Fruit fly (Drosophila melanogaster) whole organism, prepupa: ENCODE measurements around the gene CG9586.

Experiments
- Blimp-1 ChIP-seq: fragments of 200-800 bp; sonication (Bioruptor generic); optimal IDR thresholded peaks from 3 replicates; lab custom pipeline; 2017; ENCODE audit warnings: missing biosample characterization, missing genetic modification characterization, mild to moderate bottlenecking, moderate library complexity, missing genetic modification reagents
- CG10631 ChIP-seq: fragments of 200-800 bp; sonication (Bioruptor generic); optimal IDR thresholded peaks from 2 replicates; lab custom pipeline; 2016; ENCODE audit warnings: missing biosample characterization, missing genetic modification characterization
- CG10669 ChIP-seq: fragments of 200-800 bp; sonication (Bioruptor generic); optimal IDR thresholded peaks from 3 replicates; lab custom pipeline; 2018; ENCODE audit warnings: missing biosample characterization, mild to moderate bottlenecking, missing genetic modification characterization, moderate library complexity
- CG11294 ChIP-seq: fragments of 200-800 bp; sonication (Bioruptor generic); IDR thresholded peaks from 2 replicates; pipeline ENCODE4 v1.3.6; 2022; ENCODE audit warnings: missing biosample characterization, missing genetic modification characterization
- CG11762 ChIP-seq: fragments of 200-800 bp; sonication (Bioruptor generic); optimal IDR thresholded peaks from 3 replicates; lab custom pipeline; 2016; ENCODE audit warnings: missing biosample characterization, missing genetic modification characterization; ENCODE audit not compliant: insufficient read depth
- CG11902 ChIP-seq: fragments of 200-800 bp; sonication (Bioruptor generic); optimal IDR thresholded peaks from 3 replicates; lab custom pipeline; 2016; ENCODE audit warnings: missing biosample characterization, missing genetic modification characterization
- CG15336 ChIP-seq: fragments of 200-800 bp; sonication (Bioruptor generic); IDR thresholded peaks from 2 replicates; pipeline ENCODE4 v1.3.6; 2022; ENCODE audit warnings: missing biosample characterization, missing genetic modification characterization
- CG1621 ChIP-seq: fragments of 200-800 bp; sonication (Bioruptor generic); optimal IDR thresholded peaks from 3 replicates; lab custom pipeline; 2018; ENCODE audit warnings: missing biosample characterization, mild to moderate bottlenecking, missing genetic modification characterization
- CG16779 ChIP-seq: fragments of 200-800 bp; sonication (Bioruptor generic); optimal IDR thresholded peaks from 3 replicates; lab custom pipeline; 2017; ENCODE audit warnings: missing biosample characterization, mild to moderate bottlenecking, missing genetic modification characterization
- CG31627 ChIP-seq: fragments of 200-800 bp; sonication (Bioruptor generic); optimal IDR thresholded peaks from 3 replicates; lab custom pipeline; 2016; ENCODE audit warnings: missing biosample characterization, missing genetic modification characterization
- CG32006 ChIP-seq: fragments of 200-800 bp; sonication (Bioruptor generic); optimal IDR thresholded peaks from 3 replicates; lab custom pipeline; 2017; ENCODE audit warnings: missing biosample characterization, mild to moderate bottlenecking, missing genetic modification characterization
- CG34406 ChIP-seq: fragments of 200-800 bp; sonication (Bioruptor generic); optimal IDR thresholded peaks from 3 replicates; lab custom pipeline; 2016; ENCODE audit warnings: missing biosample characterization, missing genetic modification characterization
- CG3919 ChIP-seq: fragments of 200-800 bp; sonication (Bioruptor generic); optimal IDR thresholded peaks from 3 replicates; lab custom pipeline; 2016; ENCODE audit warnings: missing biosample characterization, missing genetic modification characterization
- CG4318 ChIP-seq: fragments of 200-800 bp; sonication (Bioruptor generic); optimal IDR thresholded peaks from 3 replicates; lab custom pipeline; 2017; ENCODE audit warnings: missing biosample characterization, mild to moderate bottlenecking, missing genetic modification characterization
- CG6163 ChIP-seq: fragments of 200-800 bp; sonication (Bioruptor generic); IDR thresholded peaks from 3 replicates; pipeline ENCODE4 v1.3.6; 2022; ENCODE audit warnings: missing biosample characterization, missing genetic modification characterization
- CG6792 ChIP-seq: fragments of 200-800 bp; sonication (Bioruptor generic); optimal IDR thresholded peaks from 3 replicates; lab custom pipeline; 2016; ENCODE audit warnings: missing biosample characterization, missing genetic modification characterization
- CG6808 ChIP-seq: fragments of 200-800 bp; sonication (Bioruptor generic); optimal IDR thresholded peaks from 3 replicates; lab custom pipeline; 2017; ENCODE audit warnings: missing biosample characterization, missing genetic modification characterization, mild to moderate bottlenecking, moderate library complexity, missing genetic modification reagents
- CG6854 ChIP-seq: fragments of 200-800 bp; sonication (Bioruptor generic); optimal IDR thresholded peaks from 2 replicates; lab custom pipeline; 2017; ENCODE audit warnings: missing biosample characterization, mild to moderate bottlenecking, missing genetic modification characterization
- CG7368 ChIP-seq: fragments of 200-800 bp; sonication (Bioruptor generic); optimal IDR thresholded peaks from 3 replicates; lab custom pipeline; 2016; ENCODE audit warnings: missing biosample characterization, missing genetic modification characterization
- CG8319 ChIP-seq: fragments of 200-800 bp; sonication (Bioruptor generic); optimal IDR thresholded peaks from 3 replicates; lab custom pipeline; 2016; ENCODE audit warnings: missing biosample characterization, missing genetic modification characterization
- CG9139 ChIP-seq: fragments of 200-800 bp; sonication (Bioruptor generic); optimal IDR thresholded peaks from 3 replicates; lab custom pipeline; 2017; ENCODE audit warnings: missing biosample characterization, mild to moderate bottlenecking, missing genetic modification characterization
- Eip75B ChIP-seq: fragments of 200-800 bp; sonication (Bioruptor generic); optimal IDR thresholded peaks from 3 replicates; lab custom pipeline; 2016; ENCODE audit warnings: missing biosample characterization, missing genetic modification characterization
- Eip78C ChIP-seq: fragments of 200-800 bp; sonication (Bioruptor generic); peaks from one replicate; lab custom pipeline; 2016; ENCODE audit warnings: missing biosample characterization, missing genetic modification characterization
- Eip93F ChIP-seq: fragments of 200-800 bp; sonication (Bioruptor generic); optimal IDR thresholded peaks from 2 replicates; lab custom pipeline; 2016; ENCODE audit warnings: missing biosample characterization, mild to moderate bottlenecking, missing genetic modification characterization
- Ets96B ChIP-seq: fragments of 200-800 bp; optimal IDR thresholded peaks from 2 replicates; lab custom pipeline; 2019; ENCODE audit warnings: missing biosample characterization, mild to moderate bottlenecking, missing genetic modification characterization, moderate library complexity
- Gug ChIP-seq: fragments of 200-800 bp; sonication (Bioruptor generic); IDR thresholded peaks from 2 replicates; pipeline ENCODE4 v1.3.6; 2022; ENCODE audit warnings: missing biosample characterization, missing genetic modification characterization
- Hr38 ChIP-seq: sonication (Bioruptor generic); optimal IDR thresholded peaks from 2 replicates; lab custom pipeline; 2016; ENCODE audit warnings: missing biosample characterization, missing genetic modification characterization
- Hr39 ChIP-seq: fragments of 200-800 bp; sonication (Bioruptor generic); optimal IDR thresholded peaks from 2 replicates; lab custom pipeline; 2016; ENCODE audit warnings: missing biosample characterization, missing genetic modification characterization
- Lpt ChIP-seq: fragments of 200-800 bp; sonication (Bioruptor generic); optimal IDR thresholded peaks from 3 replicates; lab custom pipeline; 2016; ENCODE audit warnings: missing biosample characterization, missing genetic modification characterization
- Met ChIP-seq: fragments of 200-800 bp; sonication (Bioruptor generic); optimal IDR thresholded peaks from 3 replicates; lab custom pipeline; 2016; ENCODE audit warnings: missing biosample characterization, missing genetic modification characterization
- OdsH ChIP-seq: fragments of 200-800 bp; sonication (Bioruptor generic); optimal IDR thresholded peaks from 3 replicates; lab custom pipeline; 2016; ENCODE audit warnings: missing biosample characterization, missing genetic modification characterization
- Smox ChIP-seq: fragments of 200-800 bp; sonication (Bioruptor generic); optimal IDR thresholded peaks from 3 replicates; lab custom pipeline; 2016; ENCODE audit warnings: missing biosample characterization, missing genetic modification characterization
- Sox102F ChIP-seq: fragments of 200-800 bp; sonication (Bioruptor generic); optimal IDR thresholded peaks from 2 replicates; lab custom pipeline; 2016; ENCODE audit warnings: missing biosample characterization, mild to moderate bottlenecking, missing genetic modification characterization
- Sox14 ChIP-seq: fragments of 200-800 bp; sonication (Bioruptor generic); optimal IDR thresholded peaks from 3 replicates; lab custom pipeline; 2016; ENCODE audit warnings: missing biosample characterization, missing genetic modification characterization
- Sox15 ChIP-seq: fragments of 200-800 bp; sonication (Bioruptor generic); optimal IDR thresholded peaks from 3 replicates; lab custom pipeline; 2016; ENCODE audit warnings: missing biosample characterization, missing genetic modification characterization
- achi ChIP-seq: fragments of 200-800 bp; sonication (Bioruptor generic); optimal IDR thresholded peaks from 3 replicates; lab custom pipeline; 2016; ENCODE audit warnings: missing biosample characterization, missing genetic modification characterization
- acj6 ChIP-seq: fragments of 200-800 bp; sonication (Bioruptor generic); optimal IDR thresholded peaks from 3 replicates; lab custom pipeline; 2016; ENCODE audit warnings: missing biosample characterization, missing genetic modification characterization
- cyc ChIP-seq: fragments of 200-800 bp; sonication (Bioruptor generic); optimal IDR thresholded peaks from 3 replicates; lab custom pipeline; 2016; ENCODE audit warnings: missing biosample characterization, missing genetic modification characterization
- dac ChIP-seq: fragments of 200-800 bp; sonication (Bioruptor generic); optimal IDR thresholded peaks from 2 replicates; lab custom pipeline; 2017; ENCODE audit warnings: missing biosample characterization, mild to moderate bottlenecking, missing genetic modification characterization
- dsx ChIP-seq: fragments of 200-800 bp; optimal IDR thresholded peaks from 3 replicates; lab custom pipeline; 2019; ENCODE audit warnings: missing biosample characterization, mild to moderate bottlenecking, missing genetic modification characterization, moderate library complexity; ENCODE audit not compliant: poor library complexity, severe bottlenecking
- eg ChIP-seq: fragments of 200-800 bp; sonication (Bioruptor generic); IDR thresholded peaks from 3 replicates; pipeline ENCODE4 v1.3.6; 2022; ENCODE audit warnings: missing biosample characterization, missing genetic modification characterization
- esn ChIP-seq: fragments of 200-800 bp; sonication (Bioruptor generic); optimal IDR thresholded peaks from 2 replicates; lab custom pipeline; 2016; ENCODE audit warnings: missing biosample characterization, mild to moderate bottlenecking, missing genetic modification characterization, moderate library complexity
- fd59A ChIP-seq: fragments of 200-800 bp; sonication (Bioruptor generic); optimal IDR thresholded peaks from 2 replicates; lab custom pipeline; 2017; ENCODE audit warnings: missing biosample characterization, mild to moderate bottlenecking, missing genetic modification characterization, missing genetic modification reagents
- fd85E ChIP-seq: fragments of 200-800 bp; sonication (Bioruptor generic); optimal IDR thresholded peaks from 3 replicates; lab custom pipeline; 2016; ENCODE audit warnings: missing biosample characterization, missing genetic modification characterization
- fkh ChIP-seq: fragments of 200-800 bp; sonication (Bioruptor generic); optimal IDR thresholded peaks from 3 replicates; lab custom pipeline; 2017; ENCODE audit warnings: missing biosample characterization, mild to moderate bottlenecking, missing genetic modification characterization, moderate library complexity
- lz ChIP-seq: fragments of 200-800 bp; sonication (Bioruptor generic); optimal IDR thresholded peaks from 3 replicates; lab custom pipeline; 2016; ENCODE audit warnings: missing biosample characterization, missing genetic modification characterization
- pdm3 ChIP-seq: fragments of 200-800 bp; sonication (Bioruptor generic); optimal IDR thresholded peaks from 3 replicates; lab custom pipeline; 2016; ENCODE audit warnings: missing biosample characterization, missing genetic modification characterization
- salr ChIP-seq, 2 experiments: fragments of 200-800 bp; sonication (Bioruptor generic); optimal IDR thresholded peaks; 3 replicates each; lab custom pipeline; 2016 to 2018; ENCODE audit warnings: missing biosample characterization in 2 of 2, missing genetic modification characterization in 2 of 2, mild to moderate bottlenecking in 1 of 2
- spab ChIP-seq: fragments of 200-800 bp; sonication (Bioruptor generic); optimal IDR thresholded peaks from 2 replicates; lab custom pipeline; 2017; ENCODE audit warnings: missing biosample characterization, mild to moderate bottlenecking, missing genetic modification characterization, missing genetic modification reagents
- ss ChIP-seq, 2 experiments: fragments of 200-800 bp; sonication (Bioruptor generic); optimal IDR thresholded peaks; 2 replicates in 1 of 2; 3 replicates in 1 of 2; lab custom pipeline; 2017 to 2018; ENCODE audit warnings: mild to moderate bottlenecking in 2 of 2, missing biosample characterization in 2 of 2, missing genetic modification characterization in 2 of 2, moderate library complexity in 1 of 2
- svp ChIP-seq: fragments of 200-800 bp; sonication (Bioruptor generic); peaks from one replicate; lab custom pipeline; 2016; ENCODE audit warnings: missing biosample characterization, missing genetic modification characterization
- topi ChIP-seq: fragments of 200-800 bp; sonication (Bioruptor generic); optimal IDR thresholded peaks from 3 replicates; lab custom pipeline; 2016; ENCODE audit warnings: missing biosample characterization, missing genetic modification characterization
- vri ChIP-seq: fragments of 200-800 bp; sonication (Bioruptor generic); optimal IDR thresholded peaks from 3 replicates; lab custom pipeline; 2016; ENCODE audit warnings: missing biosample characterization, mild to moderate bottlenecking, missing genetic modification characterization

CG9586 gene

DNA sequence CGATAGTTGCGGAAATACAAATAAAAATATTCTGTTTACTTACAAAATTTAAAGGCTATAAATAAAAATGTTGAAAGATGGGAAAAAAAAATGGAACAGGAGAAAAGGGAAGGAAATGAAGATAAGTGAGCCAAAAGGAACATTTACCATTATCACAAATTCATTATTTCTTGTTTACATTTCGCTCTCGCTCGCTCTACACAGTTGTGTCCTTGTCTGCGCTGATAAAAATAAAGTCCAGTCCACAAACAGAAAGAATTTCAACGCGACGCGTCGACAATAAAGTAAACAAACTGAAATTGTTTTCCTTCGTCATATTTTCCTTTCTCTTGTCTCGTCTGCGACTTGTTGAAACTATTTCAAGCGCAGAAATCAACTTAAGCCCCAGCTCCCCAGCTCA is 23.0 kb upstream of the CG9586 start:
- no peak for TF ChIP-seq CG11762
- TF ChIP-seq Eip75B (GFP tag; lab: Kevin White, UChicago), result no peak
- no peak for TF ChIP-seq eg (GFP tag; lab: Robert Waterston, UW)
- no peak for TF ChIP-seq CG1621 (tag; lab: Kevin White, UChicago)
- TF ChIP-seq Sox14 (GFP tag; lab: Kevin White, UChicago), result no peak
- no peak for TF ChIP-seq dac (GFP tag; lab: Kevin White, UChicago)
- peak; percentile 76 for TF ChIP-seq Eip78C
- TF ChIP-seq Hr38, result no peak
- no peak for TF ChIP-seq Gug (GFP tag; lab: Robert Waterston, UW)
- peak; percentile 24 for TF ChIP-seq CG10669 (GFP tag; lab: Kevin White, UChicago)
- no peak for TF ChIP-seq Lpt (GFP tag; lab: Kevin White, UChicago)
- TF ChIP-seq CG11294 (GFP tag; lab: Robert Waterston, UW), result no peak
- TF ChIP-seq dsx, result no peak
- peak; percentile 7 for TF ChIP-seq esn (GFP tag; lab: Kevin White, UChicago)
- no peak for TF ChIP-seq CG32006 (GFP tag; lab: Kevin White, UChicago)
- TF ChIP-seq achi (GFP tag; lab: Kevin White, UChicago), result no peak
- no peak for TF ChIP-seq Ets96B (tag; lab: Kevin White, UChicago)
- no peak for TF ChIP-seq CG16779 (tag; lab: Kevin White, UChicago)
- no peak for TF ChIP-seq spab (GFP tag; lab: Kevin White, UChicago)
- no peak for TF ChIP-seq Smox (GFP tag; lab: Kevin White, UChicago)
- TF ChIP-seq CG6854 (GFP tag; lab: Kevin White, UChicago), result no peak
- no peak for TF ChIP-seq CG3919 (GFP tag; lab: Kevin White, UChicago)
- no peak for TF ChIP-seq Sox15 (GFP tag; lab: Kevin White, UChicago)
- peak; percentile 11 for TF ChIP-seq Sox102F (GFP tag; lab: Kevin White, UChicago)
- no peak for TF ChIP-seq acj6 (GFP tag; lab: Kevin White, UChicago)
- no peak for TF ChIP-seq fd59A
- TF ChIP-seq CG31627 (GFP tag; lab: Kevin White, UChicago), result no peak
- peak; percentile 1 for TF ChIP-seq Met (GFP tag; lab: Kevin White, UChicago)
- peak in 1 of 2 experiments; percentile 30 for TF ChIP-seq ss (GFP tag; optimal IDR thresholded peaks at IDR 0.05; lab: Kevin White, UChicago)
- TF ChIP-seq svp, result no peak
- TF ChIP-seq CG4318 (GFP tag; lab: Kevin White, UChicago), result no peak
- TF ChIP-seq Hr39, result no peak
- no peak for TF ChIP-seq salr (GFP tag; optimal IDR thresholded peaks at IDR 0.05; lab: Kevin White, UChicago)
- no peak; the same call in 1 of the 2 replicates for TF ChIP-seq CG15336
- TF ChIP-seq CG6808 (GFP tag; lab: Kevin White, UChicago), result peak; percentile 11
- no peak for TF ChIP-seq CG34406 (GFP tag; lab: Kevin White, UChicago)
- no peak for TF ChIP-seq CG10631 (GFP tag; lab: Kevin White, UChicago)
- no peak for TF ChIP-seq vri (GFP tag; lab: Kevin White, UChicago)
- TF ChIP-seq fd85E (GFP tag; lab: Kevin White, UChicago), result no peak
- TF ChIP-seq fkh, result peak; percentile 76
- no peak for TF ChIP-seq CG11902 (GFP tag; lab: Kevin White, UChicago)
- no peak for TF ChIP-seq Eip93F (GFP tag; lab: Kevin White, UChicago)
- no peak for TF ChIP-seq CG7368
- no peak for TF ChIP-seq cyc
- no peak for TF ChIP-seq pdm3 (GFP tag; lab: Kevin White, UChicago)
- TF ChIP-seq CG6163 (GFP tag; lab: Robert Waterston, UW), result no peak
- peak; percentile 31 for TF ChIP-seq CG9139
- no peak for TF ChIP-seq lz
- TF ChIP-seq OdsH (GFP tag; lab: Kevin White, UChicago), result no peak
- TF ChIP-seq CG8319 (GFP tag; lab: Kevin White, UChicago), result no peak
- no peak for TF ChIP-seq CG6792 (GFP tag; lab: Kevin White, UChicago)
- no peak for TF ChIP-seq Blimp-1 (GFP tag; lab: Kevin White, UChicago)
- TF ChIP-seq topi (GFP tag; lab: Kevin White, UChicago), result no peak
